Worm (Caenorhabditis elegans): ENCODE results near the gene dpy-26.
"Not testable (repeated sequence)": the region's sequence is repeated elsewhere in the genome, so short reads cannot be mapped to it uniquely, and the experiment has no call there.

The dpy-26 gene

DNA sequence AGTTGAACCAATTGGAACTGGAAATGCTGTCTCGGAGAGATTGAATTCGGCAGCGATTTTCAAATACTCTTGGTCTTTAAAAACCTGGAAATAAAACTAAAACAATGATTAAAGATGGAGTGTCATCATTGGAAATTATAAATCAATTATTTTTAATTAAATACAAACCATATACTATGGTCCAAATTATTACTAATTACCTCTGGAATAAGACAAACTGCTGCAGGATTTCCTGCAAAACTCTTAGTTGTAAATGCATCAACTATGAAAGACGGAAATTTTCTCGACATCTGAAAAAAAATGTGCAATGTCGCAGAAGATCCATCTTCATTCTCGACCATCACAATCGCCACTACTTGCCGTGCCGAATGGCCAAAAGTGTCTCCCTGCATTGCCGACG, 27.6 kb upstream of the dpy-26 start, which contains the start of gene igdb-1:
Gene igdb-1 (plus strand): TSS at position 301 of the 400 bp plus-strand sequence.
- not testable (repeated sequence) for TF ChIP-seq sem-2 (GFP tag; optimal IDR thresholded peaks at IDR 0.05); mep-1 (tag; optimal IDR thresholded peaks at IDR 0.05); mls-2 (tag; optimal IDR thresholded peaks at IDR 0.05)

ce11 chrIV:12476942-12477341, 25.8 kb upstream of the dpy-26 start, which contains the start of gene T04A11.1:
Gene T04A11.1 (minus strand): TSS chrIV:12477042.
- TF ChIP-seq sptf-1, cnd-1, nhr-2 (tag; optimal IDR thresholded peaks at IDR 0.05): not testable (repeated sequence)

- TF ChIP-seq unc-62 (GFP tag; optimal IDR thresholded peaks at IDR 0.05): no peak
Observed at ce11 chrIV:12468359-12468758, 17.2 kb upstream of the dpy-26 start, which contains the start of gene igdb-2. Gene igdb-2 (plus strand): TSS chrIV:12468659.

- TF ChIP-seq ceh-39 (tag; optimal IDR thresholded peaks at IDR 0.05) (peak; percentile 72), elt-3 (tag; optimal IDR thresholded peaks at IDR 0.05) (no peak)
Observed at ce11 chrIV:12467761-12468160, 16.6 kb upstream of the dpy-26 start.

DNA sequence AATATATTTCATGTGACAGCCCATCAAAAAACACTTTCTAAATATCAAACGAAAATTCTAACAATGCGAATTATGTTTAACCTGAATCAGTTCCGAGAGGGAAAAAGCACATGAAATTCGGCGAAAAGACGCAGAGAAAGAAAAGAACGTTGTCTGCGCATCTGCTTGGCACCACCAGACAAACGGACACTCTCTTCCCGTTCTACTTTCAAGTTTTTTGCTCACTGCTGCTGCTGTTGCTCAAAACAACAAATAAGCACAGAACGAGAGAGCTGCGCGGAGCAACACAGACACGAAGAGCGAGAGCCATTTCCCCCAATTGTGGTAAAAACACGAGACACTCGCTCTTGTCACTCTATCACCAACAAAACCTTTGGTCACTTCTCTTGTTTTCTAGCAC, 13.7 kb upstream of the dpy-26 start:
- TF ChIP-seq ztf-11 (tag; optimal IDR thresholded peaks at IDR 0.05) (no peak), ceh-83 (GFP tag; optimal IDR thresholded peaks at IDR 0.05) (no peak), blmp-1 (tag; optimal IDR thresholded peaks at IDR 0.05) (no peak), lin-32 (GFP tag; optimal IDR thresholded peaks at IDR 0.05) (no peak), flh-1 (GFP tag; optimal IDR thresholded peaks at IDR 0.05) (no peak), ceh-43 (GFP tag; optimal IDR thresholded peaks at IDR 0.05) (no peak), ceh-39 (tag; optimal IDR thresholded peaks at IDR 0.05) (no peak)

- TF ChIP-seq ham-2 (GFP tag; optimal IDR thresholded peaks at IDR 0.05) (no peak), snpc-4 (tag; optimal IDR thresholded peaks at IDR 0.05) (no peak), ceh-39 (tag; optimal IDR thresholded peaks at IDR 0.05) (no peak), ztf-11 (tag; optimal IDR thresholded peaks at IDR 0.05) (no peak), nhr-2 (tag; optimal IDR thresholded peaks at IDR 0.05) (no peak), mab-5 (tag; optimal IDR thresholded peaks at IDR 0.05) (no peak)
Observed at ce11 chrIV:12463370-12463769, 12.2 kb upstream of the dpy-26 start, which contains the start of gene C25G4.8. Gene C25G4.8 (minus strand): TSS chrIV:12463470.

DNA sequence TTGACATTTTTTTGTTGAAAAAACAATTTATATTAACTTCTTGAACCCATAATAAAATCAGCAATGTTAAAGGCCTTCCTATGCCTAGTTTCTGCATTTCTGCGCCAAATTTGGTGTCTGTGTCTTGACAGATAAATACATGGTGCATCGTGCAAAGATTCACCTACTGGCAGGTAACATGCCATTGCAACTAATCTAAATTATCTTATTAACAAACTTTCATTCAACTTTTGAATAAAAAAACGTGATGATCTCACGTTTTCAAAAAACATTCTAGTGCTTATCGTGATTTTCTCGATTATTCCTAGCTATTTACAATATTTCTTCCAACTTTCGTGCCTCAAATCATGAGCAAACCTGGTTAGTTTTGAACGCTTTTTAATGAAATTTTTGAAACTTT, 5.5 kb upstream of the dpy-26 start, which contains the start of gene C25G4.7:
Gene C25G4.7 (plus strand): TSS at position 301 of the 400 bp plus-strand sequence.
- TF ChIP-seq sptf-1 (tag; optimal IDR thresholded peaks at IDR 0.05) (no peak), mls-2 (tag; optimal IDR thresholded peaks at IDR 0.05) (no peak), snpc-4 (tag; optimal IDR thresholded peaks at IDR 0.05) (no peak), cnd-1 (tag; optimal IDR thresholded peaks at IDR 0.05) (no peak), flh-1 (GFP tag; optimal IDR thresholded peaks at IDR 0.05) (no peak), pha-4 (tag; optimal IDR thresholded peaks at IDR 0.05) (no peak), unc-120 (tag; optimal IDR thresholded peaks at IDR 0.05; ENCODE audit: poor library complexity, severe bottlenecking) (no peak), hlh-1 (tag; optimal IDR thresholded peaks at IDR 0.05) (no peak), elt-1 (tag; optimal IDR thresholded peaks at IDR 0.05; ENCODE audit: borderline replicate concordance, insufficient read depth) (no peak), mab-5 (tag; optimal IDR thresholded peaks at IDR 0.05) (no peak), sem-2 (GFP tag; optimal IDR thresholded peaks at IDR 0.05) (no peak), lin-13 (tag; optimal IDR thresholded peaks at IDR 0.05) (no peak)

DNA sequence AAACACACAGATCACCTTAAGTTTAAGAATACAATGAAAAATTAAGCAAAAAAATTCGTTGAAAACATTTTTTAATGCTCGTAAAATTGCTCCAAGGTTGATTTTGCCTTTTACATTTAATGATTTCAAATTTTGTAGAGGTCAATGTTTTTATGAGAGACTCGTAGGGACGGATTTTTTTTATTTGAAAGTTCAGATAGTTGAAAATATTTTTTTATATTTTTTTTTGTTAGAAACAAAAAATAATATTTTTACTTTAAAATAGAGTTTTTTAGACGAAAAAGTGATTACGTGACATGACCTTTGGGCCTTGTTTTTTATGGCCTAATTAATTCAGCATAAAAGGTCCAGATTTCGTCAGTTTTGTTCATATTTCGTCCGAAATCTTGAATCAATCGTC, 3.6 kb upstream of the dpy-26 start, which contains the start of gene smz-1:
Gene smz-1 (plus strand): TSS at position 301 of the 400 bp plus-strand sequence.
- TF ChIP-seq bed-3 (GFP tag; optimal IDR thresholded peaks at IDR 0.05): no peak
- TF ChIP-seq ceh-43 (GFP tag; optimal IDR thresholded peaks at IDR 0.05): no peak
